Worm (Caenorhabditis elegans) whole organism, midembryonic: Measurements from ENCODE around the gene ZK813.1.

Experiments used
- T22C8.4 ChIP-seq: fragments of 200-800 bp; sonication (Bioruptor generic); IDR thresholded peaks from 2 replicates; pipeline ENCODE4 v1.3.6; 2022; ENCODE audit warnings: missing genetic modification characterization, missing compliant biosample characterization
- cog-1 ChIP-seq: sonication (generic microtip); optimal IDR thresholded peaks from 2 replicates; lab custom pipeline; 2016; ENCODE audit warnings: missing genetic modification characterization, missing compliant biosample characterization
- flt-1 ChIP-seq: fragments of 200-800 bp; sonication (Bioruptor generic); IDR thresholded peaks from 2 replicates; pipeline ENCODE4 v1.3.6; 2022; ENCODE audit warnings: missing genetic modification characterization, missing compliant biosample characterization
- klf-2 ChIP-seq: fragments of 200-800 bp; sonication (Bioruptor generic); conservative IDR thresholded peaks from 2 replicates; pipeline ENCODE4 v1.3.6; 2022; ENCODE audit warnings: missing genetic modification reagents, missing genetic modification characterization, missing compliant biosample characterization
- med-1 ChIP-seq: sonication (generic microtip); optimal IDR thresholded peaks from 2 replicates; lab custom pipeline; 2017; ENCODE audit warnings: missing genetic modification characterization, mild to moderate bottlenecking, missing compliant biosample characterization, antibody characterized with exemption, missing genetic modification reagents; ENCODE audit not compliant: insufficient read depth
- ztf-29 ChIP-seq: fragments of 200-800 bp; sonication (Bioruptor generic); IDR thresholded peaks from 2 replicates; pipeline ENCODE4 v1.3.6; 2022; ENCODE audit warnings: missing genetic modification reagents, missing genetic modification characterization, missing compliant biosample characterization

ce11 chrX:3467958-3468357 lies 21.8 kb downstream of the ZK813.1 start:
- no peak for TF ChIP-seq ztf-29 (GFP tag; lab: Robert Waterston, UW)
- no peak for TF ChIP-seq flt-1
- no peak for TF ChIP-seq cog-1 (tag; lab: Kevin White, UChicago)
- no peak for TF ChIP-seq T22C8.4 (GFP tag; lab: Robert Waterston, UW)
- TF ChIP-seq med-1 (GFP tag; lab: Kevin White, UChicago) = no peak
- TF ChIP-seq klf-2 (GFP tag; lab: Robert Waterston, UW) = no peak
